Fruit fly (Drosophila melanogaster): Measurements from ENCODE around the gene xit.

Gene xit

dm6 chrX:6793390-6793789 is 27.4 kb upstream of the xit start (continued):
- TF ChIP-seq CG33557 (GFP tag; optimal IDR thresholded peaks at IDR 0.05) (no peak), CG3726 (GFP tag; IDR thresholded peaks at IDR 0.05) (no peak), gsb (GFP tag; IDR thresholded peaks at IDR 0.05) (peak; percentile 66; the same call in 1 of the 2 replicates), Lhr (GFP tag; optimal IDR thresholded peaks at IDR 0.05) (no peak), MESR4 (GFP tag; optimal IDR thresholded peaks at IDR 0.05) (no peak), abd-A (tag; optimal IDR thresholded peaks at IDR 0.05) (no peak), Tbp (GFP tag; optimal IDR thresholded peaks at IDR 0.05) (no peak), CG14710 (tag; optimal IDR thresholded peaks at IDR 0.05) (no peak), CG11456 (GFP tag; IDR thresholded peaks at IDR 0.05) (peak; percentile 86), CG8478 (optimal IDR thresholded peaks at IDR 0.05) (no peak), Dfd (GFP tag; optimal IDR thresholded peaks at IDR 0.05) (no peak), CG10654 (GFP tag; optimal IDR thresholded peaks at IDR 0.05) (peak; percentile 53), CG6791 (GFP tag; IDR thresholded peaks at IDR 0.05; ENCODE audit: partially characterized antibody) (no peak), slou (GFP tag; optimal IDR thresholded peaks at IDR 0.05) (peak; percentile 22), CG3407 (GFP tag; optimal IDR thresholded peaks at IDR 0.05) (no peak), Ptx1 (GFP tag; IDR thresholded peaks at IDR 0.05) (peak; percentile 82), CG18764 (GFP tag; optimal IDR thresholded peaks at IDR 0.05) (peak; percentile 42), Meics (GFP tag; optimal IDR thresholded peaks at IDR 0.05) (peak; percentile 75), NfI (GFP tag; optimal IDR thresholded peaks at IDR 0.05) (peak; percentile 76), sd (tag; optimal IDR thresholded peaks at IDR 0.05) (no peak), CG17912 (GFP tag; optimal IDR thresholded peaks at IDR 0.05) (no peak), exex (tag; optimal IDR thresholded peaks at IDR 0.05) (peak; percentile 14), jing (GFP tag; optimal IDR thresholded peaks at IDR 0.05) (peak; percentile 67), CG6683 (GFP tag; optimal IDR thresholded peaks at IDR 0.05) (no peak), CG6654 (GFP tag; optimal IDR thresholded peaks at IDR 0.05) (peak; percentile 28), sima (GFP tag; optimal IDR thresholded peaks at IDR 0.05) (peak; percentile 37), jumu (GFP tag; optimal IDR thresholded peaks at IDR 0.05) (peak; percentile 52), YL-1 (GFP tag; optimal IDR thresholded peaks at IDR 0.05) (peak; percentile 3), prd (optimal IDR thresholded peaks at IDR 0.05) (no peak), prd (GFP tag; IDR thresholded peaks at IDR 0.05) (peak; percentile 82), CG30403 (GFP tag; optimal IDR thresholded peaks at IDR 0.05) (peak; percentile 75), CG11398 (GFP tag; optimal IDR thresholded peaks at IDR 0.05) (peak; percentile 42), NC2α (GFP tag; optimal IDR thresholded peaks at IDR 0.05) (peak; percentile 4), ci (GFP tag; IDR thresholded peaks at IDR 0.05) (peak; percentile 87), CG3281 (GFP tag; optimal IDR thresholded peaks at IDR 0.05) (peak; percentile 74), Bgb (GFP tag; IDR thresholded peaks at IDR 0.05; ENCODE audit: partially characterized antibody) (no peak), CG30431 (GFP tag; optimal IDR thresholded peaks at IDR 0.05) (peak; percentile 46), Xbp1 (GFP tag; optimal IDR thresholded peaks at IDR 0.05) (peak; percentile 77), tx (GFP tag; optimal IDR thresholded peaks at IDR 0.05) (peak; percentile 42), CG11696 (GFP tag; IDR thresholded peaks at IDR 0.05) (peak; percentile 50; the same call in 1 of the 2 replicates), CG13296 (GFP tag; optimal IDR thresholded peaks at IDR 0.05) (peak; percentile 67), CG17612 (GFP tag; IDR thresholded peaks at IDR 0.05) (peak; percentile 61), Dip3 (GFP tag; optimal IDR thresholded peaks at IDR 0.05) (peak; percentile 56), sens-2 (GFP tag; IDR thresholded peaks at IDR 0.05) (peak; percentile 58; the same call in 1 of the 2 replicates), CG31224 (GFP tag; IDR thresholded peaks at IDR 0.05) (peak; percentile 68; the same call in 1 of the 2 replicates), chif (GFP tag; optimal IDR thresholded peaks at IDR 0.05) (peak; percentile 48 to 74), btn (GFP tag; optimal IDR thresholded peaks at IDR 0.05) (peak; percentile 1), CG18011 (GFP tag; optimal IDR thresholded peaks at IDR 0.05) (peak; percentile 22), Side (GFP tag; optimal IDR thresholded peaks at IDR 0.05) (peak; percentile 74), Fer3 (tag; optimal IDR thresholded peaks at IDR 0.05) (peak; percentile 82), CG1832 (GFP tag; optimal IDR thresholded peaks at IDR 0.05) (no peak), Nf-YA (GFP tag; IDR thresholded peaks at IDR 0.05) (0 out of 2 replicates have a peak, but pooled peaks have one; percentile 15)
